Fruit fly (Drosophila melanogaster): Measurements from ENCODE around the gene CG31659.

CG31659 gene

dm6 chr2L:1316422-1316821, 43.2 kb downstream of the CG31659 start (continued):
- TF ChIP-seq slou (GFP tag; optimal IDR thresholded peaks at IDR 0.05) = peak; percentile 16
- TF ChIP-seq CG14050 (GFP tag; IDR thresholded peaks at IDR 0.05) = no peak
- TF ChIP-seq Taf1 (GFP tag; IDR thresholded peaks at IDR 0.05) = no peak; the same call in 1 of the 2 replicates
- no peak for TF ChIP-seq hth (optimal IDR thresholded peaks at IDR 0.05)
- TF ChIP-seq CG8765 (GFP tag; IDR thresholded peaks at IDR 0.05) = no peak
- TF ChIP-seq Spps (tag; optimal IDR thresholded peaks at IDR 0.05) = no peak
- TF ChIP-seq H15 (GFP tag; IDR thresholded peaks at IDR 0.05) = no peak
- TF ChIP-seq Bteb2 (GFP tag; optimal IDR thresholded peaks at IDR 0.05) = no peak
- no peak for TF ChIP-seq sens-2 (GFP tag; IDR thresholded peaks at IDR 0.05)
- TF ChIP-seq CG2712 (tag; optimal IDR thresholded peaks at IDR 0.05) = peak; percentile 28
- TF ChIP-seq Ada2b (GFP tag; IDR thresholded peaks at IDR 0.05) = no peak
- TF ChIP-seq Chrac-16 (GFP tag; optimal IDR thresholded peaks at IDR 0.05) = no peak
- peak; percentile 44; the same call in 1 of the 2 replicates for TF ChIP-seq Ptx1 (GFP tag; IDR thresholded peaks at IDR 0.05)
- TF ChIP-seq CG4424 (GFP tag; optimal IDR thresholded peaks at IDR 0.05) = peak; percentile 10
- no peak for TF ChIP-seq CG14710 (tag; optimal IDR thresholded peaks at IDR 0.05)
- peak; percentile 22 for TF ChIP-seq CG12391 (tag; optimal IDR thresholded peaks at IDR 0.05)
- no peak for TF ChIP-seq CG43689 (GFP tag; IDR thresholded peaks at IDR 0.05)
- TF ChIP-seq oc (tag; optimal IDR thresholded peaks at IDR 0.05) = no peak
- no peak for TF ChIP-seq Atf6 (GFP tag; IDR thresholded peaks at IDR 0.05)
- no peak for TF ChIP-seq tup (GFP tag; optimal IDR thresholded peaks at IDR 0.05)
- no peak for TF ChIP-seq CoRest (tag; optimal IDR thresholded peaks at IDR 0.05)
- TF ChIP-seq CG10543 (GFP tag; optimal IDR thresholded peaks at IDR 0.05) = no peak
- TF ChIP-seq CG31224 (GFP tag; IDR thresholded peaks at IDR 0.05) = no peak
- TF ChIP-seq dysf (GFP tag; IDR thresholded peaks at IDR 0.05) = peak; percentile 44; the same call in 1 of the 3 replicates
- no peak for TF ChIP-seq schlank (tag; optimal IDR thresholded peaks at IDR 0.05)
- no peak for TF ChIP-seq luna (GFP tag; optimal IDR thresholded peaks at IDR 0.05)
- peak; percentile 39 for TF ChIP-seq Meics (GFP tag; optimal IDR thresholded peaks at IDR 0.05)
- TF ChIP-seq Mad (GFP tag; optimal IDR thresholded peaks at IDR 0.05) = no peak
- no peak for TF ChIP-seq ac (GFP tag; optimal IDR thresholded peaks at IDR 0.05)
- TF ChIP-seq CG7963 (GFP tag; IDR thresholded peaks at IDR 0.05; ENCODE audit: partially characterized antibody) = no peak
- TF ChIP-seq Fer3 (tag; optimal IDR thresholded peaks at IDR 0.05) = peak; percentile 29
- TF ChIP-seq CG18599 (GFP tag; optimal IDR thresholded peaks at IDR 0.05) = peak; percentile 71
- TF ChIP-seq wek (GFP tag; optimal IDR thresholded peaks at IDR 0.05) = no peak
- TF ChIP-seq CG4617 (GFP tag; optimal IDR thresholded peaks at IDR 0.05; ENCODE audit: borderline replicate concordance) = no peak
- TF ChIP-seq ara (GFP tag; IDR thresholded peaks at IDR 0.05) = no peak
- no peak for TF ChIP-seq Eip74EF (GFP tag; optimal IDR thresholded peaks at IDR 0.05)
- peak; percentile 76 for TF ChIP-seq lab (GFP tag; optimal IDR thresholded peaks at IDR 0.05)
- no peak for TF ChIP-seq MESR4 (GFP tag; optimal IDR thresholded peaks at IDR 0.05)
- TF ChIP-seq CG2889 (GFP tag; IDR thresholded peaks at IDR 0.05) = no peak
- no peak for TF ChIP-seq CG12744 (GFP tag; optimal IDR thresholded peaks at IDR 0.05)
- no peak for TF ChIP-seq Drgx (GFP tag; IDR thresholded peaks at IDR 0.05)
- TF ChIP-seq CG5180 (GFP tag; optimal IDR thresholded peaks at IDR 0.05) = no peak
- TF ChIP-seq sens (GFP tag) = no peak
- TF ChIP-seq sna (GFP tag; IDR thresholded peaks at IDR 0.05; ENCODE audit: partially characterized antibody) = no peak
- no peak for TF ChIP-seq insv (GFP tag; optimal IDR thresholded peaks at IDR 0.05)
- TF ChIP-seq CG14965 (GFP tag; optimal IDR thresholded peaks at IDR 0.05; ENCODE audit: borderline replicate concordance) = no peak
- peak; percentile 10 for TF ChIP-seq cwo (GFP tag; optimal IDR thresholded peaks at IDR 0.05)
- TF ChIP-seq cato (GFP tag; optimal IDR thresholded peaks at IDR 0.05; ENCODE audit: borderline replicate concordance) = no peak
- TF ChIP-seq caup (GFP tag; optimal IDR thresholded peaks at IDR 0.05; ENCODE audit: severe bottlenecking) = no peak
- no peak for TF ChIP-seq CG3847 (GFP tag; IDR thresholded peaks at IDR 0.05)
- no peak for TF ChIP-seq HHEX (GFP tag; optimal IDR thresholded peaks at IDR 0.05)

Data from whole organism, embryonic.